Worm (Caenorhabditis elegans) whole organism, late embryonic: ENCODE data around the gene Y49F6B.20.

ENCODE experiments used
- C08G9.2 ChIP-seq: sonication (generic microtip); optimal IDR thresholded peaks from 2 replicates; lab custom pipeline; 2016; ENCODE audit warnings: mild to moderate bottlenecking, missing genetic modification characterization, moderate library complexity, missing compliant biosample characterization
- K02D7.2 ChIP-seq: sonication (generic microtip); optimal IDR thresholded peaks from 2 replicates; lab custom pipeline; 2017; ENCODE audit warnings: mild to moderate bottlenecking, missing genetic modification characterization, missing compliant biosample characterization
- K09A11.1 ChIP-seq: sonication (generic microtip); optimal IDR thresholded peaks from 2 replicates; lab custom pipeline; 2017; ENCODE audit warnings: antibody characterized with exemption, mild to moderate bottlenecking, missing genetic modification characterization, missing compliant biosample characterization; ENCODE audit not compliant: insufficient read depth
- T23F11.4 ChIP-seq: fragments of 200-800 bp; sonication (Bioruptor generic); optimal IDR thresholded peaks from 2 replicates; lab custom pipeline; 2018; ENCODE audit warnings: mild to moderate bottlenecking, missing genetic modification characterization, missing compliant biosample characterization
- Y22D7AL.16 ChIP-seq: sonication (generic microtip); optimal IDR thresholded peaks from 2 replicates; lab custom pipeline; 2016; ENCODE audit warnings: missing genetic modification characterization, missing compliant biosample characterization
- ahr-1 ChIP-seq: sonication (generic microtip); optimal IDR thresholded peaks from 2 replicates; lab custom pipeline; 2016; ENCODE audit warnings: missing genetic modification characterization, missing compliant biosample characterization
- ama-1 ChIP-seq: fragments of 150-350 bp; optimal IDR thresholded peaks from 2 replicates; lab custom pipeline; 2014
- ceh-14 ChIP-seq: sonication (generic microtip); optimal IDR thresholded peaks from 2 replicates; lab custom pipeline; 2016; ENCODE audit warnings: missing genotype, missing genetic modification characterization, missing compliant biosample characterization
- ceh-18 ChIP-seq: sonication (generic microtip); optimal IDR thresholded peaks from 2 replicates; lab custom pipeline; 2016; ENCODE audit warnings: missing genetic modification characterization, missing compliant biosample characterization
- ceh-19 ChIP-seq: fragments of 200-800 bp; sonication (Bioruptor generic); optimal IDR thresholded peaks from 2 replicates; lab custom pipeline; 2018; ENCODE audit warnings: mild to moderate bottlenecking, missing genetic modification characterization, missing compliant biosample characterization
- ceh-22 ChIP-seq: sonication (generic microtip); optimal IDR thresholded peaks from 2 replicates; lab custom pipeline; 2017; ENCODE audit warnings: missing biosample characterization, missing genetic modification characterization
- ceh-24 ChIP-seq: sonication (generic microtip); optimal IDR thresholded peaks from 2 replicates; lab custom pipeline; 2016; ENCODE audit warnings: mild to moderate bottlenecking, missing genetic modification characterization, missing compliant biosample characterization
- ceh-31 ChIP-seq: sonication (generic microtip); optimal IDR thresholded peaks from 2 replicates; lab custom pipeline; 2016; ENCODE audit warnings: missing genetic modification characterization, missing compliant biosample characterization
- ceh-45 ChIP-seq: fragments of 200-800 bp; sonication (Bioruptor generic); IDR thresholded peaks from 2 replicates; pipeline ENCODE4 v1.3.6; 2022; ENCODE audit warnings: missing genetic modification reagents, missing genetic modification characterization, missing compliant biosample characterization
- ceh-6 ChIP-seq: fragments of 200-800 bp; sonication (Bioruptor generic); optimal IDR thresholded peaks from 2 replicates; lab custom pipeline; 2018; ENCODE audit warnings: mild to moderate bottlenecking, missing genetic modification characterization, missing compliant biosample characterization
- ceh-9 ChIP-seq: sonication (generic microtip); optimal IDR thresholded peaks from 2 replicates; lab custom pipeline; 2016; ENCODE audit warnings: mild to moderate bottlenecking, missing genetic modification characterization, inconsistent platforms, missing compliant biosample characterization
- dmd-4 ChIP-seq: sonication (generic microtip); optimal IDR thresholded peaks from 2 replicates; lab custom pipeline; 2016; ENCODE audit warnings: borderline replicate concordance, missing genetic modification characterization, missing compliant biosample characterization
- dve-1 ChIP-seq: sonication (generic microtip); optimal IDR thresholded peaks from 2 replicates; lab custom pipeline; 2017; ENCODE audit warnings: antibody characterized with exemption, mild to moderate bottlenecking, missing genetic modification characterization, missing compliant biosample characterization
- elt-2 ChIP-seq: sonication (generic microtip); optimal IDR thresholded peaks from 2 replicates; lab custom pipeline; 2016; ENCODE audit warnings: missing genetic modification reagents, missing genetic modification characterization, missing compliant biosample characterization
- ets-4 ChIP-seq: sonication (generic microtip); optimal IDR thresholded peaks from 2 replicates; lab custom pipeline; 2016; ENCODE audit warnings: missing genetic modification characterization, missing compliant biosample characterization
- eyg-1 ChIP-seq: sonication (generic microtip); optimal IDR thresholded peaks from 2 replicates; lab custom pipeline; 2016; ENCODE audit warnings: missing genotype, missing genetic modification characterization, missing compliant biosample characterization
- gmeb-2 ChIP-seq: sonication (generic microtip); optimal IDR thresholded peaks from 2 replicates; lab custom pipeline; 2016; ENCODE audit warnings: missing genetic modification characterization, inconsistent platforms, missing compliant biosample characterization
- hlh-13 ChIP-seq: fragments of 200-800 bp; sonication (Bioruptor generic); optimal IDR thresholded peaks from 2 replicates; lab custom pipeline; 2018; ENCODE audit warnings: mild to moderate bottlenecking, missing genetic modification characterization, missing compliant biosample characterization
- hlh-15 ChIP-seq: sonication (generic microtip); optimal IDR thresholded peaks from 2 replicates; lab custom pipeline; 2016; ENCODE audit warnings: missing genetic modification characterization, missing compliant biosample characterization
- hlh-30 ChIP-seq: sonication (generic microtip); optimal IDR thresholded peaks from 2 replicates; lab custom pipeline; 2017; ENCODE audit warnings: antibody characterized with exemption, missing genetic modification characterization, missing compliant biosample characterization; ENCODE audit not compliant: insufficient read depth
- hlh-6 ChIP-seq: sonication (generic microtip); optimal IDR thresholded peaks from 2 replicates; lab custom pipeline; 2016; ENCODE audit warnings: missing genotype, missing genetic modification characterization, missing compliant biosample characterization
- hlh-8 ChIP-seq: sonication (generic microtip); optimal IDR thresholded peaks from 2 replicates; lab custom pipeline; 2016; ENCODE audit warnings: missing genotype, missing genetic modification characterization, missing compliant biosample characterization
- lim-6 ChIP-seq: sonication (generic microtip); optimal IDR thresholded peaks from 2 replicates; lab custom pipeline; 2016; ENCODE audit warnings: missing genetic modification characterization, missing compliant biosample characterization
- lin-11 ChIP-seq: fragments of 200-800 bp; sonication (Bioruptor generic); optimal IDR thresholded peaks from 2 replicates; lab custom pipeline; 2018; ENCODE audit warnings: mild to moderate bottlenecking, missing genetic modification characterization, missing compliant biosample characterization
- madf-2 ChIP-seq: sonication (generic microtip); optimal IDR thresholded peaks from 2 replicates; lab custom pipeline; 2017; ENCODE audit warnings: missing genetic modification characterization, missing compliant biosample characterization
- mec-3 ChIP-seq: sonication (generic microtip); optimal IDR thresholded peaks from 2 replicates; lab custom pipeline; 2016; ENCODE audit warnings: borderline replicate concordance, missing genetic modification characterization, missing compliant biosample characterization
- nfya-1 ChIP-seq: sonication (generic microtip); optimal IDR thresholded peaks from 2 replicates; lab custom pipeline; 2017; ENCODE audit warnings: missing genetic modification characterization, mild to moderate bottlenecking, missing compliant biosample characterization, antibody characterized with exemption, moderate library complexity
- nhr-11 ChIP-seq: fragments of 150-350 bp; optimal IDR thresholded peaks from 2 replicates; lab custom pipeline; 2014; ENCODE audit warnings: missing biosample characterization, missing genetic modification characterization
- nhr-232 ChIP-seq: sonication (generic microtip); optimal IDR thresholded peaks from 2 replicates; lab custom pipeline; 2016; ENCODE audit warnings: missing genetic modification characterization, missing compliant biosample characterization
- odd-2 ChIP-seq: sonication (generic microtip); optimal IDR thresholded peaks from 2 replicates; lab custom pipeline; 2017; ENCODE audit warnings: antibody characterized with exemption, mild to moderate bottlenecking, missing genetic modification characterization, missing compliant biosample characterization
- pag-3 ChIP-seq: sonication (generic microtip); optimal IDR thresholded peaks from 2 replicates; lab custom pipeline; 2016; ENCODE audit warnings: missing compliant biosample characterization, missing genetic modification characterization, borderline replicate concordance
- pha-2 ChIP-seq: sonication (generic microtip); optimal IDR thresholded peaks from 2 replicates; lab custom pipeline; 2017; ENCODE audit warnings: mild to moderate bottlenecking, missing genetic modification characterization, missing compliant biosample characterization
- pha-4 ChIP-seq: fragments of 150-350 bp; optimal IDR thresholded peaks from 2 replicates; lab custom pipeline; 2018; ENCODE audit warnings: missing biosample characterization, missing genetic modification reagents, missing genetic modification characterization
- pros-1 ChIP-seq: fragments of 150-350 bp; optimal IDR thresholded peaks from 2 replicates; lab custom pipeline; 2014; ENCODE audit warnings: missing biosample characterization, missing genetic modification reagents, missing genetic modification characterization
- rnt-1 ChIP-seq: sonication (generic microtip); optimal IDR thresholded peaks from 2 replicates; lab custom pipeline; 2016; ENCODE audit warnings: missing genetic modification characterization, missing compliant biosample characterization
- sox-2 ChIP-seq: fragments of 200-800 bp; sonication (Bioruptor generic); IDR thresholded peaks from 2 replicates; pipeline ENCODE4 v1.3.6; 2022; ENCODE audit warnings: missing genetic modification reagents, missing genetic modification characterization, missing compliant biosample characterization
- sox-4 ChIP-seq: sonication (generic microtip); optimal IDR thresholded peaks from 2 replicates; lab custom pipeline; 2017; ENCODE audit warnings: mild to moderate bottlenecking, missing genetic modification characterization, inconsistent platforms, missing compliant biosample characterization
- syd-9 ChIP-seq: sonication (generic microtip); optimal IDR thresholded peaks from 2 replicates; lab custom pipeline; 2016; ENCODE audit warnings: mild to moderate bottlenecking, missing genetic modification characterization, moderate library complexity, missing compliant biosample characterization
- tbx-7 ChIP-seq: sonication (generic microtip); optimal IDR thresholded peaks from 2 replicates; lab custom pipeline; 2016; ENCODE audit warnings: missing genotype, missing genetic modification characterization, missing compliant biosample characterization
- ttx-3 ChIP-seq: sonication (generic microtip); optimal IDR thresholded peaks from 2 replicates; lab custom pipeline; 2016; ENCODE audit warnings: missing genetic modification reagents, missing genetic modification characterization, missing compliant biosample characterization
- unc-3 ChIP-seq, 2 experiments: fragments of 200-800 bp in 1 of 2; sonication (Bioruptor generic) in 1 of 2; sonication (generic microtip) in 1 of 2; conservative IDR thresholded peaks in 1 of 2; optimal IDR thresholded peaks in 1 of 2; 2 replicates each; pipeline versions ENCODE4 v1.3.6 to Lab custom; 2016 to 2022; ENCODE audit warnings: missing compliant biosample characterization in 2 of 2, missing genetic modification characterization in 2 of 2, missing genetic modification reagents in 1 of 2
- unc-55 ChIP-seq: sonication (generic microtip); optimal IDR thresholded peaks from 2 replicates; lab custom pipeline; 2017; ENCODE audit warnings: missing biosample characterization, missing genetic modification reagents, missing genetic modification characterization
- unc-86 ChIP-seq: sonication (generic microtip); optimal IDR thresholded peaks from 2 replicates; lab custom pipeline; 2016; ENCODE audit warnings: missing genetic modification characterization, missing compliant biosample characterization

Gene Y49F6B.20

ce11 chrII:3470549-3470948 lies at the start of gene Y49F6B.20:
Gene Y49F6B.20, minus strand, starts transcription at chrII:3470649.
- TF ChIP-seq madf-2 (tag; lab: Kevin White, UChicago) (no peak), syd-9 (tag; lab: Kevin White, UChicago) (no peak), pha-2 (tag; lab: Kevin White, UChicago) (no peak), ttx-3 (no peak)

ce11 chrII:3518961-3519544 lies 48.6 kb upstream of the Y49F6B.20 start, which contains the start of gene clec-126:
Gene clec-126, plus strand, starts transcription at chrII:3519494.
- TF ChIP-seq pros-1 (tag; lab: Kevin White, UChicago) (no peak), hlh-15 (tag; lab: Kevin White, UChicago) (peak; percentile 37), dve-1 (tag; lab: Kevin White, UChicago) (peak; percentile 88), hlh-13 (GFP tag; lab: Kevin White, UChicago) (peak; percentile 54), ceh-22 (tag; lab: Kevin White, UChicago) (no peak), sox-4 (tag; lab: Kevin White, UChicago) (peak; percentile 65), gmeb-2 (tag; lab: Kevin White, UChicago) (peak; percentile 52), nfya-1 (tag; lab: Kevin White, UChicago) (peak; percentile 64), dmd-4 (tag; lab: Kevin White, UChicago) (peak; percentile 62), rnt-1 (tag; lab: Kevin White, UChicago) (peak; percentile 34), T23F11.4 (GFP tag; lab: Kevin White, UChicago) (peak; percentile 1), elt-2 (tag; lab: Kevin White, UChicago) (peak; percentile 93), mec-3 (tag; lab: Kevin White, UChicago) (peak; percentile 0), ceh-18 (tag; lab: Kevin White, UChicago) (peak; percentile 71), K02D7.2 (peak; percentile 61), ahr-1 (no peak), unc-55 (GFP tag; lab: Kevin White, UChicago) (no peak), hlh-8 (tag; lab: Kevin White, UChicago) (peak; percentile 9), ceh-19 (GFP tag; lab: Kevin White, UChicago) (peak; percentile 68), ceh-24 (no peak), Y22D7AL.16 (peak; percentile 46), unc-3 (GFP tag; conservative IDR thresholded peaks at IDR 0.05; lab: Robert Waterston, UW) (no peak), unc-3 (tag; optimal IDR thresholded peaks at IDR 0.05; lab: Kevin White, UChicago) (peak; percentile 50), nhr-11 (no peak), lin-11 (tag; lab: Kevin White, UChicago) (peak; percentile 64), unc-86 (peak; percentile 69), C08G9.2 (tag; lab: Kevin White, UChicago) (peak; percentile 67), nhr-232 (tag; lab: Kevin White, UChicago) (peak; percentile 72), ama-1 (lab: Kevin White, UChicago) (no peak), madf-2 (tag; lab: Kevin White, UChicago) (peak; percentile 77), pha-4 (tag; lab: Kevin White, UChicago) (no peak), ceh-14 (tag; lab: Kevin White, UChicago) (peak; percentile 77), eyg-1 (tag; lab: Kevin White, UChicago) (peak; percentile 81), hlh-6 (tag; lab: Kevin White, UChicago) (peak; percentile 85), sox-2 (GFP tag; lab: Robert Waterston, UW) (no peak; the same call in 1 of the 2 replicates), pag-3 (tag; lab: Kevin White, UChicago) (peak; percentile 19), ceh-9 (peak; percentile 27), ceh-45 (GFP tag; lab: Robert Waterston, UW) (0 out of 2 replicates have a peak, but pooled peaks have one; percentile 7), tbx-7 (peak; percentile 59), K09A11.1 (peak; percentile 69), ttx-3 (peak; percentile 60), ceh-6 (peak; percentile 77), lim-6 (peak; percentile 43), hlh-30 (tag; lab: Kevin White, UChicago) (peak; percentile 43), syd-9 (tag; lab: Kevin White, UChicago) (peak; percentile 53), ets-4 (tag; lab: Kevin White, UChicago) (peak; percentile 5), odd-2 (tag; lab: Kevin White, UChicago) (peak; percentile 58), ceh-31 (tag; lab: Kevin White, UChicago) (peak; percentile 54)
